Worm (Caenorhabditis elegans): ENCODE measurements around the gene Y104H12D.2.
A peak's percentile ranks its signal among the peaks of the same experiment; 100 is the strongest.

Y104H12D.2 gene

ce11 chrIV:1160386-1160785 lies 17.4 kb upstream of the Y104H12D.2 start, which contains the start of gene ets-8:
TSS of gene ets-8 (minus strand) at chrIV:1160486.
- TF ChIP-seq R02D3.7 (tag; optimal IDR thresholded peaks at IDR 0.05): no peak
- no peak for TF ChIP-seq nhr-12 (tag; optimal IDR thresholded peaks at IDR 0.05)
- no peak for TF ChIP-seq ceh-82 (tag; optimal IDR thresholded peaks at IDR 0.05)
- no peak for TF ChIP-seq ztf-11 (tag; optimal IDR thresholded peaks at IDR 0.05)
- TF ChIP-seq jun-1 (tag; optimal IDR thresholded peaks at IDR 0.05): no peak
- TF ChIP-seq elt-3 (tag; optimal IDR thresholded peaks at IDR 0.05): no peak
- TF ChIP-seq ceh-9 (tag; optimal IDR thresholded peaks at IDR 0.05): no peak
- no peak for TF ChIP-seq nhr-43 (tag; optimal IDR thresholded peaks at IDR 0.05; ENCODE audit: poor library complexity, severe bottlenecking)
- TF ChIP-seq hmg-11 (tag; optimal IDR thresholded peaks at IDR 0.05): no peak
- TF ChIP-seq skn-1 (tag; optimal IDR thresholded peaks at IDR 0.05): no peak

ce11 chrIV:1163126-1163525 lies 14.7 kb upstream of the Y104H12D.2 start, which contains the start of gene C50A2.7:
TSS of gene C50A2.7 (plus strand) at chrIV:1163426.
- TF ChIP-seq ceh-82 (tag; optimal IDR thresholded peaks at IDR 0.05) (no peak), fos-1 (tag; optimal IDR thresholded peaks at IDR 0.05) (no peak), zag-1 (tag; optimal IDR thresholded peaks at IDR 0.05) (no peak), nhr-67 (tag; optimal IDR thresholded peaks at IDR 0.05) (no peak), ztf-4 (tag; optimal IDR thresholded peaks at IDR 0.05) (no peak), elt-2 (tag; optimal IDR thresholded peaks at IDR 0.05) (no peak), eor-1 (tag; optimal IDR thresholded peaks at IDR 0.05) (no peak), nhr-77 (tag; optimal IDR thresholded peaks at IDR 0.05) (no peak), nhr-25 (tag; optimal IDR thresholded peaks at IDR 0.05) (no peak), jun-1 (tag; optimal IDR thresholded peaks at IDR 0.05) (no peak), fkh-10 (GFP tag; optimal IDR thresholded peaks at IDR 0.05) (no peak), unc-39 (tag; optimal IDR thresholded peaks at IDR 0.05) (no peak), lsy-12 (tag; optimal IDR thresholded peaks at IDR 0.05) (no peak), ceh-16 (tag; optimal IDR thresholded peaks at IDR 0.05) (no peak), nfya-1 (tag; optimal IDR thresholded peaks at IDR 0.05; ENCODE audit: insufficient read depth) (no peak)

- no peak for TF ChIP-seq hmg-11 (tag; optimal IDR thresholded peaks at IDR 0.05)
- TF ChIP-seq eor-1 (tag; optimal IDR thresholded peaks at IDR 0.05): no peak
- TF ChIP-seq mml-1 (tag; optimal IDR thresholded peaks at IDR 0.05): no peak
- TF ChIP-seq ceh-28 (tag; optimal IDR thresholded peaks at IDR 0.05): no peak
- TF ChIP-seq ztf-4 (tag; optimal IDR thresholded peaks at IDR 0.05): no peak
- TF ChIP-seq nhr-12 (tag; optimal IDR thresholded peaks at IDR 0.05): no peak
- TF ChIP-seq unc-62 (GFP tag; optimal IDR thresholded peaks at IDR 0.05): no peak
- no peak for TF ChIP-seq nhr-25 (tag; optimal IDR thresholded peaks at IDR 0.05)
- no peak for TF ChIP-seq elt-2 (tag; optimal IDR thresholded peaks at IDR 0.05)
- no peak for TF ChIP-seq nhr-77 (tag; optimal IDR thresholded peaks at IDR 0.05)
These were observed 10.5 kb upstream of the Y104H12D.2 start for ce11 chrIV:1167352-1167751.

- TF ChIP-seq egl-5 (tag; optimal IDR thresholded peaks at IDR 0.05): peak; percentile 26
- TF ChIP-seq hmg-11 (tag; optimal IDR thresholded peaks at IDR 0.05): peak; percentile 69
- peak; percentile 73 for TF ChIP-seq pha-4 (tag; optimal IDR thresholded peaks at IDR 0.05)
- TF ChIP-seq lin-15B (tag; optimal IDR thresholded peaks at IDR 0.05): peak; percentile 36
- TF ChIP-seq lin-39 (tag; optimal IDR thresholded peaks at IDR 0.05): peak; percentile 57
- TF ChIP-seq nfya-1 (tag; optimal IDR thresholded peaks at IDR 0.05; ENCODE audit: insufficient read depth): peak; percentile 46
- TF ChIP-seq nhr-11 (tag; optimal IDR thresholded peaks at IDR 0.05): no peak
- no peak for TF ChIP-seq nhr-23 (tag; optimal IDR thresholded peaks at IDR 0.05)
- peak; percentile 71 for TF ChIP-seq mdl-1 (tag; optimal IDR thresholded peaks at IDR 0.05)
- TF ChIP-seq daf-12 (tag; optimal IDR thresholded peaks at IDR 0.05): no peak
These were observed 9.4 kb upstream of the Y104H12D.2 start for ce11 chrIV:1168311-1168965.

ce11 chrIV:1170408-1170807 lies 7.4 kb upstream of the Y104H12D.2 start, which contains the start of gene cec-2:
TSS of gene cec-2 (plus strand) at chrIV:1170708.
- TF ChIP-seq nhr-77 (tag; optimal IDR thresholded peaks at IDR 0.05) (no peak), ceh-82 (tag; optimal IDR thresholded peaks at IDR 0.05) (no peak), eor-1 (tag; optimal IDR thresholded peaks at IDR 0.05) (no peak), elt-2 (tag; optimal IDR thresholded peaks at IDR 0.05) (no peak), mdl-1 (tag; optimal IDR thresholded peaks at IDR 0.05) (no peak), ztf-11 (tag; optimal IDR thresholded peaks at IDR 0.05) (no peak), jun-1 (tag; optimal IDR thresholded peaks at IDR 0.05) (no peak), fkh-2 (tag; optimal IDR thresholded peaks at IDR 0.05) (no peak), egl-27 (tag; optimal IDR thresholded peaks at IDR 0.05) (no peak), ceh-16 (tag; optimal IDR thresholded peaks at IDR 0.05) (no peak), egl-5 (tag; optimal IDR thresholded peaks at IDR 0.05) (no peak), nhr-43 (tag; optimal IDR thresholded peaks at IDR 0.05; ENCODE audit: poor library complexity, severe bottlenecking) (no peak), R02D3.7 (tag; optimal IDR thresholded peaks at IDR 0.05) (no peak), pha-4 (tag; optimal IDR thresholded peaks at IDR 0.05) (no peak), tbx-2 (tag; optimal IDR thresholded peaks at IDR 0.05) (no peak), ztf-4 (tag; optimal IDR thresholded peaks at IDR 0.05) (no peak), nhr-76 (tag; optimal IDR thresholded peaks at IDR 0.05) (no peak), hmg-11 (tag; optimal IDR thresholded peaks at IDR 0.05) (no peak), unc-62 (GFP tag; optimal IDR thresholded peaks at IDR 0.05) (no peak), nhr-67 (tag; optimal IDR thresholded peaks at IDR 0.05) (no peak)

Data from whole organism, L3 larva.